Worm (Caenorhabditis elegans) whole organism, L3 larva: ENCODE measurements around the gene str-30.

Experiments
- ceh-16 ChIP-seq: sonication (generic microtip); optimal IDR thresholded peaks from 2 replicates; lab custom pipeline; 2017; ENCODE audit warnings: missing biosample characterization, missing genetic modification characterization
- lin-15B ChIP-seq: fragments of 150-350 bp; optimal IDR thresholded peaks from 2 replicates; lab custom pipeline; 2014; ENCODE audit warnings: missing biosample characterization, missing genetic modification characterization
- lsy-12 ChIP-seq: sonication (generic microtip); optimal IDR thresholded peaks from 2 replicates; lab custom pipeline; 2016; ENCODE audit warnings: mild to moderate bottlenecking, missing genetic modification characterization, missing compliant biosample characterization
- nhr-25 ChIP-seq: sonication (generic microtip); optimal IDR thresholded peaks from 2 replicates; lab custom pipeline; 2017; ENCODE audit warnings: missing biosample characterization, missing genetic modification characterization
- snpc-4 ChIP-seq: fragments of 150-350 bp; optimal IDR thresholded peaks from 2 replicates; lab custom pipeline; 2014; ENCODE audit warnings: missing biosample characterization, missing genetic modification characterization
- ztf-11 ChIP-seq: fragments of 150-350 bp; optimal IDR thresholded peaks from 2 replicates; lab custom pipeline; 2014; ENCODE audit warnings: missing biosample characterization, missing genetic modification characterization

DNA sequence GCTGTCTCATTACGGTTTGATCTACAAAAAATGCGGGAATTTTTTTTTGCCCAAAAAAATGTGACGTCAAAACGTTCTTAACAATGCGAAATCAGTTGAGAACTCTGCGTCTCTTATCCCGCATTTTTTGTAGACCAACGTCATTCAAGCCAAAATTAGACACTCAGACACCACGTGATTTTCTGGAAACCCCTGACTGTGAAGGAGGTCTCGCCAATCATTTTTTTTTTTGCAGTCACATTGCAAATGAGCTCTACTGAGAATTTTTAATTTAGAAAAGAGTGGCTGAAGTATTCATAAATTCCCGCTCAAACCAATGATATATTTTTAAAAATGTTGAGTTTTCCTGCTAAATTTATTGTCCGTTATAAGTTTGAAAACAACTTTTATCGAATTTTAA lies 6.4 kb upstream of the str-30 start:
- no peak for TF ChIP-seq nhr-25 (tag; lab: Kevin White, UChicago)
- TF ChIP-seq snpc-4 (tag; lab: Kevin White, UChicago) = no peak
- TF ChIP-seq lsy-12 (tag; lab: Kevin White, UChicago) = no peak
- TF ChIP-seq ceh-16 = no peak
- no peak for TF ChIP-seq ztf-11 (tag; lab: Kevin White, UChicago)
- TF ChIP-seq lin-15B (tag; lab: Kevin White, UChicago) = no peak
